Worm (Caenorhabditis elegans): ENCODE data around the gene fbxb-34.

- no peak for TF ChIP-seq sup-37 (GFP tag; optimal IDR thresholded peaks at IDR 0.05)
- TF ChIP-seq skn-1 (tag; optimal IDR thresholded peaks at IDR 0.05), result no peak
- TF ChIP-seq zag-1 (tag; optimal IDR thresholded peaks at IDR 0.05), result no peak
These were observed 45.2 kb upstream of the fbxb-34 start for ce11 chrII:542416-542815.
